Fruit fly (Drosophila melanogaster) whole organism, pupa: ENCODE data around the gene CG8420.
A peak's percentile ranks its signal among the peaks of the same experiment; 100 is the strongest.

Source experiments
- CG10348 ChIP-seq: fragments of 200-800 bp; sonication (Bioruptor generic); IDR thresholded peaks from 2 replicates; pipeline ENCODE4 v1.3.6; 2022; ENCODE audit warnings: missing biosample characterization, missing genetic modification characterization
- CG12605 ChIP-seq: fragments of 200-800 bp; sonication (Bioruptor generic); IDR thresholded peaks from 2 replicates; pipeline ENCODE4 v1.3.6; 2022; ENCODE audit warnings: missing biosample characterization, missing genetic modification characterization
- CG13204 ChIP-seq: fragments of 200-800 bp; sonication (Bioruptor generic); optimal IDR thresholded peaks from 2 replicates; lab custom pipeline; 2018; ENCODE audit warnings: missing biosample characterization, mild to moderate bottlenecking, missing genetic modification characterization, moderate library complexity
- CG14655 ChIP-seq: fragments of 200-800 bp; sonication (Bioruptor generic); optimal IDR thresholded peaks from 3 replicates; lab custom pipeline; 2017; ENCODE audit warnings: mild to moderate bottlenecking, missing biosample characterization, missing genetic modification reagents, missing genetic modification characterization
- CG15710 ChIP-seq: fragments of 200-800 bp; sonication (Bioruptor generic); optimal IDR thresholded peaks from 2 replicates; lab custom pipeline; 2018; ENCODE audit warnings: missing biosample characterization, mild to moderate bottlenecking, missing genetic modification characterization, moderate library complexity
- CG17806 ChIP-seq: fragments of 200-800 bp; sonication (Bioruptor generic); optimal IDR thresholded peaks from 2 replicates; lab custom pipeline; 2018; ENCODE audit warnings: missing biosample characterization, mild to moderate bottlenecking, missing genetic modification characterization, moderate library complexity
- CG32121 ChIP-seq: fragments of 200-800 bp; sonication (Bioruptor generic); IDR thresholded peaks from 2 replicates; pipeline ENCODE4 v1.3.6; 2022; ENCODE audit warnings: missing biosample characterization, missing genetic modification characterization
- CG34367 ChIP-seq: fragments of 200-800 bp; sonication (Bioruptor generic); optimal IDR thresholded peaks from 2 replicates; lab custom pipeline; 2018; ENCODE audit warnings: missing biosample characterization, mild to moderate bottlenecking, missing genetic modification characterization
- CG4496 ChIP-seq: fragments of 200-800 bp; sonication (Bioruptor generic); IDR thresholded peaks from 3 replicates; pipeline ENCODE4 v1.3.6; 2022; ENCODE audit warnings: missing biosample characterization, missing genetic modification characterization
- CG8159 ChIP-seq: fragments of 200-800 bp; sonication (Bioruptor generic); optimal IDR thresholded peaks from 3 replicates; lab custom pipeline; 2018; ENCODE audit warnings: missing biosample characterization, mild to moderate bottlenecking, missing genetic modification characterization, moderate library complexity
- CG8301 ChIP-seq: fragments of 200-800 bp; sonication (Bioruptor generic); optimal IDR thresholded peaks from 2 replicates; lab custom pipeline; 2018; ENCODE audit warnings: missing biosample characterization, mild to moderate bottlenecking, missing genetic modification characterization
- CG9948 ChIP-seq: fragments of 200-800 bp; sonication (Bioruptor generic); optimal IDR thresholded peaks from 2 replicates; lab custom pipeline; 2018; ENCODE audit warnings: missing biosample characterization, mild to moderate bottlenecking, missing genetic modification characterization, moderate library complexity
- D1 ChIP-seq: fragments of 200-800 bp; sonication (Bioruptor generic); optimal IDR thresholded peaks from 2 replicates; lab custom pipeline; 2018; ENCODE audit warnings: missing biosample characterization, mild to moderate bottlenecking, missing genetic modification characterization, moderate library complexity
- EcR ChIP-seq: fragments of 200-800 bp; sonication (Bioruptor generic); optimal IDR thresholded peaks from 3 replicates; lab custom pipeline; 2019; ENCODE audit warnings: missing biosample characterization, missing genetic modification characterization, mild to moderate bottlenecking, moderate library complexity, missing genetic modification reagents
- Ets98B ChIP-seq: fragments of 200-800 bp; sonication (Bioruptor generic); IDR thresholded peaks from 2 replicates; pipeline ENCODE4 v1.3.6; 2022; ENCODE audit warnings: missing biosample characterization, missing genetic modification characterization
- Pif1A ChIP-seq: fragments of 200-800 bp; sonication (Bioruptor generic); optimal IDR thresholded peaks from 3 replicates; lab custom pipeline; 2016; ENCODE audit warnings: missing biosample characterization, missing genetic modification characterization
- Pif1B ChIP-seq: fragments of 200-800 bp; sonication (Bioruptor generic); optimal IDR thresholded peaks from 3 replicates; lab custom pipeline; 2016; ENCODE audit warnings: missing biosample characterization, missing genetic modification characterization
- Snoo ChIP-seq: fragments of 200-800 bp; sonication (Bioruptor generic); optimal IDR thresholded peaks from 3 replicates; lab custom pipeline; 2017; ENCODE audit warnings: missing biosample characterization, mild to moderate bottlenecking, missing genetic modification characterization, inconsistent platforms
- fd96Ca ChIP-seq: fragments of 200-800 bp; sonication (Bioruptor generic); IDR thresholded peaks from 3 replicates; pipeline ENCODE4 v1.3.6; 2022; ENCODE audit warnings: missing biosample characterization, missing genetic modification characterization
- gl ChIP-seq: fragments of 200-800 bp; sonication (Bioruptor generic); optimal IDR thresholded peaks from 2 replicates; lab custom pipeline; 2018; ENCODE audit warnings: missing biosample characterization, mild to moderate bottlenecking, missing genetic modification characterization
- rn ChIP-seq: fragments of 200-800 bp; sonication (Bioruptor generic); IDR thresholded peaks from 2 replicates; pipeline ENCODE4 v1.3.6; 2022; ENCODE audit warnings: missing biosample characterization, missing genetic modification characterization

Gene CG8420

DNA sequence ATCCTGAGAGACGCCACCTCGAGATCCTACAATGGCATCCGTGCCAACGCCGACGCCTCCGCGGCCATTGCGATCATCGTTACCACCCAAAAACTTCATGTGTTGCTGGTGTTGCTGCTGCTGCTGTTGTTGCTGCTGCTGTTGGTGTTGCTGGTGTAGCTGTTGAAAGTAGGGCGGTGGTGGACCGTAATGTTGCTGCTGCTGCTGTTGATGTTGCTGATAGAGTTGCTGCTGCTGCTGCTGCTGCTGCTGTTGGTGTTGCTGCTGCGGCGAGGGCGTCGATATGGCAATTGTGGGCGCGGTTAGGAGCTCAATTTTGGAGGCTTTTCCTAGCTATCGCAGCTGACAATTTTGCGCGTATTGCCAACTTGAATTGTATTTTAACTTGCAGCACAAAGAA lies 12.7 kb upstream of the CG8420 start:
- TF ChIP-seq rn (GFP tag; lab: Robert Waterston, UW), result no peak
- TF ChIP-seq CG14655, result no peak
- no peak for TF ChIP-seq CG8159 (tag; lab: Kevin White, UChicago)
- no peak for TF ChIP-seq CG12605
- no peak for TF ChIP-seq Ets98B (GFP tag; lab: Robert Waterston, UW)
- no peak for TF ChIP-seq CG32121 (GFP tag; lab: Robert Waterston, UW)
- TF ChIP-seq Snoo (tag; lab: Kevin White, UChicago), result no peak
- TF ChIP-seq CG10348 (GFP tag; lab: Robert Waterston, UW), result no peak

DNA sequence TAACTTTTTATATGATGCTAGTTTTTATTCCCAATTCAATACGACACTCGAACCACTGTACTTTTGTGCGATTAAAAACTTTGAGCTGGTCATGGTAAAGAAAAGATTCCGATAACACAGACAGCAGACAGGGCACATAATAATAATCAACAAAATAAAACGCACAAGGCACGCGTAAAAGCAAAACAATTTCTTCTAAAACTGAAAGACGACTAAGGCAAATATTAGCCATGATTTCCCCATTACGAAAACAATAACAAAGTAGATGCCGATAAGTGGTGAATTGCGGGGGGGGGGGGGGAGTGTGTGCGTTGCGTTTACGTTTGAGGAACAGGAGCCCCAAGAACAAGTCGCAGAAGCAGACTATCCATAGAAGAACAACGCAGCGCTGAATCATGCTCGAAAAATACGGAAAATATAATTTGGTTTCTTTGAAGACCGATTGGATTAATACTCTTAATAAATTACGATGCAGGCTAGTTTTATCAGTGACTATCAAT lies 11.6 kb upstream of the CG8420 start:
- TF ChIP-seq Pif1B (GFP tag; lab: Kevin White, UChicago), result peak; percentile 0
- TF ChIP-seq CG4496 (GFP tag; lab: Robert Waterston, UW), result no peak
- TF ChIP-seq Snoo (tag; lab: Kevin White, UChicago), result no peak
- no peak for TF ChIP-seq CG17806

DNA sequence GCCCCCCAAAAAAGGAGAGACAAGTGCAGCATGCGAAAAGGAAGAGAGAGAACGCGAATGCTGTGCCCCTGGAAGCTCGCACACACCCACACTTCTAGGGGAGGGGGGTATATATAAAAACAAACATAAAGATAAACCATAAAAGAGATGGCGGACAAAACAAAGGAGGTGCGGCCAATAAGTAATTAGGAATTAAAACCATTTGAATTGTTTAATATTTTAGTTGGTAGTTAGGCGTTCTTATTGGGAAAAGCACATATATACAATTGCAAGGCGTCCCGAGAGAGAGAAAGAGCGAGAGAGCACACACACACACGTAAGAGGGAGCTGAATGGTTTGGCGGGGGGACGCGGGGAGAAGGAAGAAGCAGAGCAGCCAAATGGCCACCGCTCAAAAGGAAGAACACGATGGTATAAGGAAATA lies 10.4 kb upstream of the CG8420 start:
- TF ChIP-seq D1 (no peak), gl (tag; lab: Kevin White, UChicago) (no peak), CG4496 (GFP tag; lab: Robert Waterston, UW) (no peak), CG12605 (no peak), Ets98B (GFP tag; lab: Robert Waterston, UW) (0 out of 2 replicates have a peak, but pooled peaks have one; percentile 8), CG15710 (tag; lab: Kevin White, UChicago) (no peak), CG13204 (GFP tag; lab: Kevin White, UChicago) (peak; percentile 15), CG17806 (no peak), CG9948 (tag; lab: Kevin White, UChicago) (no peak), CG34367 (tag; lab: Kevin White, UChicago) (peak; percentile 3), Pif1A (GFP tag; lab: Kevin White, UChicago) (no peak)

- TF ChIP-seq CG17806, result no peak
- TF ChIP-seq EcR (GFP tag; lab: Kevin White, UChicago), result peak; percentile 49
- TF ChIP-seq Snoo (tag; lab: Kevin White, UChicago), result peak; percentile 26
- TF ChIP-seq CG9948 (tag; lab: Kevin White, UChicago), result no peak
- TF ChIP-seq CG12605, result peak; percentile 41
- TF ChIP-seq CG32121 (GFP tag; lab: Robert Waterston, UW), result no peak
- TF ChIP-seq Ets98B (GFP tag; lab: Robert Waterston, UW), result peak; percentile 43; the same call in 1 of the 2 replicates
- TF ChIP-seq rn (GFP tag; lab: Robert Waterston, UW), result no peak
- TF ChIP-seq D1, result no peak
- TF ChIP-seq gl (tag; lab: Kevin White, UChicago), result no peak
- no peak for TF ChIP-seq CG13204 (GFP tag; lab: Kevin White, UChicago)
- TF ChIP-seq CG15710 (tag; lab: Kevin White, UChicago), result no peak
- TF ChIP-seq CG34367 (tag; lab: Kevin White, UChicago), result no peak
- no peak for TF ChIP-seq CG14655
- peak; percentile 39 for TF ChIP-seq Pif1A (GFP tag; lab: Kevin White, UChicago)
- TF ChIP-seq fd96Ca (GFP tag; lab: Robert Waterston, UW), result peak; percentile 24; the same call in 1 of the 3 replicates
- TF ChIP-seq CG4496 (GFP tag; lab: Robert Waterston, UW), result peak; percentile 72
- peak; percentile 29 for TF ChIP-seq Pif1B (GFP tag; lab: Kevin White, UChicago)
- no peak for TF ChIP-seq CG10348 (GFP tag; lab: Robert Waterston, UW)
- TF ChIP-seq CG8159 (tag; lab: Kevin White, UChicago), result no peak
- no peak for TF ChIP-seq CG8301 (tag; lab: Kevin White, UChicago)
- TF ChIP-seq, all 21 proteins: peak for 8
Observed at dm6 chr3R:9236883-9237267, 9.6 kb upstream of the CG8420 start.

DNA sequence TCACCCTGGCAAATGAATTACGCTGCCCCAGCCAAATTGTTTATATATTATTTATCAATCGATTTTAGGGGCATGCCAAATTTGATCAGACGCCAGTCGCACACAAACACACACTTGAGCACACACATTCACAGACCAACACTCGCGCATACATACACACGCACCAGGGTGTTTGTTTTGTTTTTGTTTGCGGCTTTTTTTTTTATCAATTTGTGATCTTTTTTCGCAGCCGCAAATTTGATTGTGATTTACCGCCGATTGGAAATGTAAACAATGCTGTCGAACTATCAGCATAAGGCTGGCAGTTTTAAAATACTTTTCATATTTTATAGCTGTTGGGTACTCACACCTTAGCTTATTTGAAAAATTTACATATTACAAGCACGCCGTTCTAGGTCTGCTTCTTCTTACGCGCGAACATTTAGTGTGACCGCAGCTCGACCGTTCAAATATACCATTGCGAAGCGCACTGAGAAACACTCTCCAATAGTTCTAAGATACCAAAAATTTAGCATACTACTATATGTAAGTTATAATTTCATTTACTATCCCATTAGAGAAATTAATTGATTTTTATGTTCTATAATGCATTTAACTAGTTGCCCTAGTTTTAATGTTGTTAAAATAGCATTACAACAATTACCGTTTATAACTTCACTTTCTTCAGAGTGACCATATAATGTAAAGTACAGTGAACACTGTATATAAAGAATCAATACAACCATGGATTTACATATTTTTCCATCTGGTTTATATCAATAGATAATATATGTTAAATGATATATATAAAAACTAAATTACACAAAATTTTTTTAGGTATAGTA lies 9.0 kb upstream of the CG8420 start, which contains the start of gene pum:
Gene pum (minus strand): TSS at position 415 of the 824 bp plus-strand sequence.
- TF ChIP-seq CG4496 (GFP tag; lab: Robert Waterston, UW) (no peak; the same call in 2 of the 3 replicates), Pif1A (GFP tag; lab: Kevin White, UChicago) (peak; percentile 38), CG10348 (GFP tag; lab: Robert Waterston, UW) (no peak), CG32121 (GFP tag; lab: Robert Waterston, UW) (peak; percentile 28; the same call in 1 of the 2 replicates), D1 (peak; percentile 56), CG12605 (peak; percentile 27; the same call in 1 of the 2 replicates), EcR (GFP tag; lab: Kevin White, UChicago) (peak; percentile 2), Snoo (tag; lab: Kevin White, UChicago) (no peak), rn (GFP tag; lab: Robert Waterston, UW) (no peak), CG14655 (peak; percentile 44), gl (tag; lab: Kevin White, UChicago) (peak; percentile 59), CG13204 (GFP tag; lab: Kevin White, UChicago) (peak; percentile 52), CG8301 (tag; lab: Kevin White, UChicago) (peak; percentile 26), Ets98B (GFP tag; lab: Robert Waterston, UW) (no peak; the same call in 1 of the 2 replicates), CG17806 (no peak), Pif1B (GFP tag; lab: Kevin White, UChicago) (peak; percentile 21), CG34367 (tag; lab: Kevin White, UChicago) (peak; percentile 12), CG9948 (tag; lab: Kevin White, UChicago) (peak; percentile 29), CG8159 (tag; lab: Kevin White, UChicago) (peak; percentile 37), fd96Ca (GFP tag; lab: Robert Waterston, UW) (no peak), CG15710 (tag; lab: Kevin White, UChicago) (peak; percentile 11)
